Worm (Caenorhabditis elegans): ENCODE data around the gene him-10.

- TF ChIP-seq madf-10 (tag; optimal IDR thresholded peaks at IDR 0.05) (no peak), T07F8.4 (tag; optimal IDR thresholded peaks at IDR 0.05) (no peak), B0019.2 (GFP tag; conservative IDR thresholded peaks at IDR 0.05) (no peak), F57A8.1 (GFP tag; optimal IDR thresholded peaks at IDR 0.05) (no peak), bed-2 (GFP tag; IDR thresholded peaks at IDR 0.05) (no peak), ztf-25 (GFP tag; IDR thresholded peaks at IDR 0.05) (no peak), unc-62 (GFP tag; optimal IDR thresholded peaks at IDR 0.05) (no peak), F22D6.2 (tag; optimal IDR thresholded peaks at IDR 0.05) (no peak), B0035.1 (tag; optimal IDR thresholded peaks at IDR 0.05) (no peak), snpc-3.4 (tag; optimal IDR thresholded peaks at IDR 0.05) (no peak), T26A5.8 (tag; optimal IDR thresholded peaks at IDR 0.05) (no peak), ztf-18 (tag; optimal IDR thresholded peaks at IDR 0.05) (no peak), nhr-90 (tag; optimal IDR thresholded peaks at IDR 0.05) (no peak), zim-3 (tag; optimal IDR thresholded peaks at IDR 0.05) (no peak)
These were observed 31.0 kb downstream of the him-10 start, which contains the start of gene R12B2.6 for ce11 chrIII:5834053-5834452.

Measured in whole organism, young adult.